Fruit fly (Drosophila melanogaster) Kc167 (cell line): ENCODE results near the gene CG42536.

Experiments used
- Myc ChIP-seq: fragments of >200 bp; optimal IDR thresholded peaks from 2 replicates; lab custom pipeline; 2017; ENCODE audit warnings: missing external identifiers
- Sin3A ChIP-seq: fragments of >200 bp; optimal IDR thresholded peaks from 2 replicates; lab custom pipeline; 2018; ENCODE audit warnings: missing external identifiers
- h ChIP-seq: fragments of >200 bp; optimal IDR thresholded peaks from 3 replicates; lab custom pipeline; 2018; ENCODE audit warnings: missing external identifiers
- insv ChIP-seq: fragments of >200 bp; optimal IDR thresholded peaks from 3 replicates; lab custom pipeline; 2018; ENCODE audit warnings: missing external identifiers
- psq ChIP-seq: fragments of >200 bp; optimal IDR thresholded peaks from 2 replicates; lab custom pipeline; 2017; ENCODE audit warnings: missing external identifiers
- ttk ChIP-seq: sonication (Bioruptor generic); optimal IDR thresholded peaks from 2 replicates; lab custom pipeline; 2017; ENCODE audit warnings: missing external identifiers

Gene CG42536

DNA sequence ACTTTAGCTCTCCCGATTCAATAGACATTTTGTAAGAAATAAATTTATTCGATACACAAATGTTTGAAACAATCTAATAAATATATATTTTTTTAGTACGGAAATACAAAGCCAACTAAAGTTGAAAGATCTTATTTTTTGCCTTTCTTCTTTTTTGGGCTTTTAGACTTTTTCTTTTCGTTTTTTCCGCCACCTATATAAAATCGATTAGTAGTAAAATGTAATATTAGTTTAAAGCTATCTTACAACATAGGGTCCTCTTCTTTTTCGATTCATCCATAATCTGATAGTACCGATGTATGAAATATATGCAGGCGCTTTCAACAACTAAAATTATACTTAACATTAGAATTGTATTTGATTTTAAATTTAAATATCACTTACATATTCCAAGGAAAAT lies at the start of gene CG42536:
CG42536 (minus strand) TSS at position 101 of the 400 bp plus-strand sequence.
- TF ChIP-seq Sin3A (lab: Kevin White, UChicago) (no peak), insv (lab: Kevin White, UChicago) (no peak), h (lab: Kevin White, UChicago) (no peak), Myc (no peak), psq (lab: Kevin White, UChicago) (no peak), ttk (no peak)

DNA sequence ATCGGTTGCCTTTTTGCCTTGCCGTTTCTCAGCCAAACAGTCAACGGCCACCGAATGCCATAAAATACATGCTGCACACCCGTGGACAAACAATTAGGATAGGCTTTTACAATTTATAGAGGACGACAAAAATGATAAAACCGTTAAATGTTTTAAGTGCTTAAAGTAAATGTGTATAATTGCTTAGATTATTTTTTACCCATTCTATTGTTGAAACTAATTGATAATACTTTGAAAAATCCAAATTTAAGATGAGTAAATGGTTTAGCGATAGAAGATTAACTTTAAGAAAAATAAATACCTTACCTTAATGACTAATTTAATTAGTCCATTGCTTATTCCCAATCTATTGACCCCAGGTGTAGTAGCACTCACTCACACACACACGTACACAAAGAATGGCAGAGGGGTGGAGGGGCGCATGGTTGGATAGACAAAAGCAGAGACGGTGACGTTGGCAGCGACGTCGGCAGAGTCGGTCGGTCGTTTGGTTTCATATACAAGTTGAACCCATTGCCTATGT lies 48.7 kb upstream of the CG42536 start:
- no peak for TF ChIP-seq h (lab: Kevin White, UChicago)
- TF ChIP-seq Myc, result no peak
- no peak for TF ChIP-seq Sin3A (lab: Kevin White, UChicago)
- no peak for TF ChIP-seq insv (lab: Kevin White, UChicago)
- TF ChIP-seq psq (lab: Kevin White, UChicago), result no peak

DNA sequence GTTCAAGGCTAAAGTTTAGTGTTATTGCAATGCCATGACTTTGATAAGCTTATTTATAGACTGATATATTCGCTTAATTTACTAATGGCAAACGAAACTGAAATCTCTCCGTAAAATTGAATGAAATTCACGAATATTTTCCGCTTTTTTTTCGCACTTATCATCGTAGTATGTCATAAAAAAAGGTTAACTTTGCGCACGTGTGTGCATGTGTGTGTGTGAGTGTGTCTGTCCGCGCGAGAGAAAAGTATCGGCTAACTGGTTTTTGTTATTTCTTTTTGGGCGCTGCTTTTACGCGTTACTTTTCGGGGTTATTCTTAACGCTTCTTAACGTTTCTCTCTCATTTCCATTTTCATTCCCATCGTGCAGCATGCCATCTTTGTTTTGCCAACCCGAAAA lies 47.9 kb upstream of the CG42536 start:
- TF ChIP-seq h (lab: Kevin White, UChicago), result no peak
- no peak for TF ChIP-seq psq (lab: Kevin White, UChicago)
- TF ChIP-seq Myc, result no peak
- TF ChIP-seq Sin3A (lab: Kevin White, UChicago), result no peak
- TF ChIP-seq insv (lab: Kevin White, UChicago), result no peak
- no peak for TF ChIP-seq ttk

DNA sequence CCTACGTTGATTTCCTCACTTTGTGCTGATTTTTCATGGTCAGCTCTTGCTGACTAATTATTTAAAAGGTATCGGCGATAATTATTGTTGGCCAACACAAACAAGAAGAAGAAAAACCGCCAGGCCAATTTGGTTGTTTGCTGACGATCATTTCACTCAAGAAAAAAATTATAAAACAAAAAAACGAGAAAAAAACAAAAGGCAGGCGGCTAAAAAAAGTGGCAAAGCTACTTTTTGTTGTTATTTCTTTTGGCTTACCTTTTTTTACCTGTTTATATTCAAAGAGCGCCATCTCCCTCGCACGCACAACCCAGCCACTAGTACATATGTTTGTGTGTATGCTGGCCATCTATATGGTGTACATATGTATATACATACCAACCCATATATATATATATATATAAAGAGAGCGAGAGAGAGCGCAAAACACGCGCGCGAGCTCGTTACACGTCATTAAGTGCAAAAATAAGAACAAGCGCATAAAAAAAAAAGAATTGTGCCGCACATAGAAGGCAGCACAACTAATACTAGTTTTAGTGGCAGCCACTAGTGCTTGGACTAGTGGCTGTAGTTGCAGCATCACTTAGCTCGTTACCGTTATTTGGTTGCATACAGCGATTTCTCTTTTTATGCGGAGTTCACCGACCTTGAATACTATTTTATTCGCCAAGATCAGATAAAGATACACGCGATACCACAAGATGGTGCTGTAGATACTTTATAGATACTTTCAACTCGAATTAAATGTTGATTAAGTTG lies 45.9 kb upstream of the CG42536 start:
- TF ChIP-seq Sin3A (lab: Kevin White, UChicago) (no peak), Myc (no peak), h (lab: Kevin White, UChicago) (no peak), ttk (no peak), insv (lab: Kevin White, UChicago) (no peak), psq (lab: Kevin White, UChicago) (no peak)

DNA sequence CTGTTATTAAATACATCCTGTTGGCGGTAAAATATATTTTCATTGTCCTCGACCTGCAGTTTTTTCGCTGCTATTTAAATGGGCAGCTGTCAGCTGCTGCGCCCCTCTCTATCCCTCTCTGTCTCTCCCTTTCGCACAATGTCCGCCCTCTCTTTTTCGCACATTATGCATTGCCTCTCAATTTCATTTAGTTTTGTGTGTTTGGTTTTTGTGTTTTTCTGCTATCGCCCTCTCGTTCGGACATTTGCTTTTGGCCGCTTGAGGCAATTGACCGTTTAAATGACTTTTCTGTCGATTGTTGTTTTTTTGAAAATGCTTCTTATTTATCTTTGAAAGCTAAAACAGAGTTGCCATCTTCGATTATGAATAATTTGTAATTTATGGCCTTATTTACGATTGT lies 45.1 kb upstream of the CG42536 start:
- no peak for TF ChIP-seq h (lab: Kevin White, UChicago)
- no peak for TF ChIP-seq Sin3A (lab: Kevin White, UChicago)
- no peak for TF ChIP-seq Myc
- no peak for TF ChIP-seq psq (lab: Kevin White, UChicago)
- no peak for TF ChIP-seq ttk
- no peak for TF ChIP-seq insv (lab: Kevin White, UChicago)

DNA sequence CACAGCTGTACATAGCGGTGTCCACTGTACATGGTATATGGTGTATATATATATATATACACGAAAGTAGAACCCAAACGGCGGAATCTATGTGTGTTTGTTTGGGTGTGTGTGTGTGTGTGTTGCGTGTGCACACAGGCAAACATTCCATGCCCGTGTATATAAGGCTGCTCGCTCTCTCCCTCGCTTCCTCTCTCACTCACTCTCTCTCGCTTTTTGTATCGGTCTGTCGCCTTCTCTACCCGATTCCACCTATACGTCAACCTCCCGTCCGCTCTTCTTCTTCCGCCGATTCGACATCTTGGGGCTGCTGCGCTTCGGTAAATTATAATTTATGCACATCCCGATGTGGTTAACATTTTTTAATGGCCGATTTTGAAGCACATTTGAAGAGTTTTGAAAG lies 44.3 kb upstream of the CG42536 start:
- no peak for TF ChIP-seq psq (lab: Kevin White, UChicago)
- no peak for TF ChIP-seq Sin3A (lab: Kevin White, UChicago)
- TF ChIP-seq Myc, result no peak
- no peak for TF ChIP-seq insv (lab: Kevin White, UChicago)
- TF ChIP-seq ttk, result no peak
- TF ChIP-seq h (lab: Kevin White, UChicago), result no peak

DNA sequence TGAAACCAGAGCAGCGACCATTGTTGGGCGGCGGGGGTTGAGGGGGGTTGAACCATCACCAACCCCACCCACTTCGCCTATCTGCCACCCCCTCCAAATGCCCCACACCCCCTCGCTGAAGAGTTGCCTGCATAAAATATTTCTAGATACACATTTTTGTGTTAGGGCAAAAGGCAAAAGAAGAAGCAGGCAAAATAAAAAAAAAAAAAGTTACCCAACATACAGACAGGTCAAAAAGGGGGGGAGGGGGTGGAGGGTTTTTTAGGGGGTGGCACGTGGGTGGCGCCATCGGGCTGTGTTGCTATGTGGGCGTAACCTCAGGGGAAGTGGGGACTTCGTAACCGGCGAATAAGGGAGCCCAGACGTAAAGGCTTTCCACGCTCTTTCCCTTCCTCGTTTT lies 42.7 kb upstream of the CG42536 start:
- TF ChIP-seq psq (lab: Kevin White, UChicago) (no peak), h (lab: Kevin White, UChicago) (no peak), Sin3A (lab: Kevin White, UChicago) (no peak), Myc (no peak), ttk (no peak), insv (lab: Kevin White, UChicago) (no peak)

DNA sequence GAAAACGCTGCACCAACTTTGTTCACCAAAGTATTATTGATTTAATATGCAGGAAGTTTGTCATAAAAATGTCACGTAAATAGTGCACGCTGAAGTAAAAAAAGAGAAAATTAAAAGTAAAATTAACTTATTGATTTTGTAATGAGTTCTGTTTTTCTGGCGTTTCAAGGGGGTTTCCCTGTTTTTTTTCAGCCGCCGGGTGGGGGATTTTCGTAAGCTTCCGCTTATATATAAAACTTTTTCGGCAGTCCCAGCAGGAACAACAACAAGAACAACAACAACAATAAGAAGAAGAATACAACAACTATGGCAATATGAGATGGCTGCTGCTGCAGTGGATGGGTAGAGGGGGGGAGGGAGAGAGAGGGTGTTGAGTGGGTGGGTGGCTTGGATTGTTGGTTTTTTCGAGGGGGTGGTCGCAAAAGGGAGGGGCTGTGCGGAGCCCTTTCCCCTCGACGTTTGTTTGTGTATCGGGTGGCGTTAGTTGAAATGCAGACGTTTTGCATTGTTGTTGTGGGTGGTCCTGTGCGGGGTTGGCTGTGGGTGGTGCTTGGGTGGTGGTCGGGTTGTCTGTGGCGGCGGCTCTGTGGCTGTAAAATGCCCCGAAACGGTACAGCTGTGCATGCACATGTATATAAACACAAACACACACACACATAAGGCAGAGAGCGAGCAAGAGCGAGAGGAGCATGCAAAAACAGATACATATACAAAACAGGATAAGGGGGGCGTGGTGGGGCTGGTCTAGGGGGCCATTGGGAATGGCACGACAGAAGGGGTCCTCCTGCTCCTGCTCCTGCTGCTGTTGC lies 39.9 kb upstream of the CG42536 start:
- no peak for TF ChIP-seq insv (lab: Kevin White, UChicago)
- TF ChIP-seq ttk, result no peak

DNA sequence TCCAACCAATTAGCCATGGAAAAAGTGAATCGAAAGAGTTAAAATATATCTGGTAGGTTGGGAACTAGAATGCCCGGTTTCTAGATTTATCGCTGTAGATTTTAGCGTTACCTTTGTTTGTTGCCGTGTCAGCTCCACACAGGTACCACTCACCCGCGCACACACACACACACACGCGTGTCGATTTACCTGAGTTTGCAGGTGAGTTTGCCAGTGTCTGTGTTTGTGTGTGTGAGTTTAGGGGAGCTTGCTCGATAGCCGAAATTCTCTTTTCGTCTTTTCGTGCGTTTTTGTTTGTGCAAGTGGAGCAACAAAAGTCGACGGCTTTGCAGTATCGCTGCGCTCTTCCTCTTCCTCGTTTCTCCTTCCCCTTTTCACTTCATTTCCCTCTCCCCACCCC lies 37.5 kb upstream of the CG42536 start:
- no peak for TF ChIP-seq ttk
- no peak for TF ChIP-seq psq (lab: Kevin White, UChicago)
- no peak for TF ChIP-seq Sin3A (lab: Kevin White, UChicago)
- no peak for TF ChIP-seq h (lab: Kevin White, UChicago)
- TF ChIP-seq insv (lab: Kevin White, UChicago), result no peak

DNA sequence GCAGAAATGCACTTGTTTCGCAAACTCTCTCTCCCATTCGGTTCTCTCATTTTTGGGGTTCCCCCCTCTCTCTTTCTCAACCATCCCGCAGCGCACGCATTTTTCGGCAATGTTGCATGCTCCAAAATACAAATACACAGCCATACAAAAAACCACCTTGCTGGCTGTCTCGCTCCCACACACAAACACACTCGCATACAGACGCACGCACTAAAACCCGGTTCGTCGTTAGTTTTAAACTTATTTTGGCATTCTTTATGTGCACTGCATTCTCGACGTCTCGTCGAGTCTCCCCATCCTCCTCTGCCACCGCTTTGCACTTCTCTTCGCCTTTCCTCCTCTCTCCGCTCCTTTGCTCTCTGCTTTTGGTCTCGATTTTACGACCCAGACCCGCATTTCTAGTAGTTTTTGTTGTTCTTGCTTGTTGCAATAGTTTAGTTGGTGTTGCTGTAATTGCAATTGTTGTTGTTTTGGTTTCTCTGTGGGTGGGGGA lies 36.7 kb upstream of the CG42536 start:
- no peak for TF ChIP-seq psq (lab: Kevin White, UChicago)
- no peak for TF ChIP-seq ttk
- TF ChIP-seq Myc, result no peak
- TF ChIP-seq h (lab: Kevin White, UChicago), result no peak
- TF ChIP-seq Sin3A (lab: Kevin White, UChicago), result no peak
- no peak for TF ChIP-seq insv (lab: Kevin White, UChicago)

DNA sequence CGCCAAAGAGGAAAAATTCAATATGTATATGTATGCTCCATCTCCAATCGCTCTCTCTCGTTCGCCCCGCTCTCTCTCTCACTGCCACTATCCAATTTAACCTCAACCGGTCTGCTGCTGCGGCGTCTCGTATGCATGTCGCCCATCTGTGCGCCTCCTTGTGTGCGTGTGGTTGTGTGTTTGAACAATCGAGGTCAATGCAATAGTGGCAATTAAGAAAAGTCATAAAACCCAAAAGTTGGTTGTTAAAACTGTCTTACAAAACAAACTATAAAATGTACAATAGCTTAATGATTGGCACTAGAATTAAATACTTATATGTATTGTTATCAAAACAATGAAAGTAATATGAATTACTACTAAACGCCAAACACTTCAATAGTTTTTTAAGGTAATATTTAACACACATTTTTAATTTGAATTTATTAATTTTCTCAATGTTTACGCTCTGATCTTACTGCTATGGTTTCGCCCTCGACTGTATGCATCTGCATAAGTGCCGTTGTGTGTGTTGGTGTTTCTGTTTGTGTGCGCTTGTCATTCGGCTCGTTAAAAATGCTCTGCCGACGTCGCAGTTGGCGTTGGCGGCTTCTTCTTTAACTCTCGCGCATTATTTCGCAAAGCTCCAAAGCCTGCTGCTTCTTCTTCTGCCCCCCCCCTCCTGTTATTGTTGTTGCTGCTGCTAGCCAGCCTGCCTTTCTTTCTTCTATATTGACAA lies 35.7 kb upstream of the CG42536 start:
- TF ChIP-seq Myc (no peak), insv (lab: Kevin White, UChicago) (no peak), Sin3A (lab: Kevin White, UChicago) (no peak), psq (lab: Kevin White, UChicago) (no peak), h (lab: Kevin White, UChicago) (no peak), ttk (no peak)
